Fruit fly (Drosophila melanogaster) whole organism, embryonic: ENCODE measurements around the gene Use1.
A peak's percentile ranks its signal among the peaks of the same experiment; 100 is the strongest.

Experiments used
- ATbp ChIP-seq: fragments of 200-800 bp; sonication (Bioruptor generic); optimal IDR thresholded peaks from 2 replicates; lab custom pipeline; 2017; ENCODE audit warnings: missing biosample characterization, mild to moderate bottlenecking, missing genetic modification characterization, missing genetic modification reagents
- Aef1 ChIP-seq: fragments of 200-800 bp; sonication (Bioruptor generic); IDR thresholded peaks from 3 replicates; pipeline ENCODE4 v1.3.6; 2022; ENCODE audit warnings: missing biosample characterization, missing genetic modification characterization
- Bdp1 ChIP-seq: fragments of 200-800 bp; sonication (Bioruptor generic); optimal IDR thresholded peaks from 3 replicates; lab custom pipeline; 2016; ENCODE audit warnings: missing biosample characterization, missing genetic modification characterization
- BtbVII ChIP-seq: fragments of 200-800 bp; sonication (Bioruptor generic); optimal IDR thresholded peaks from 3 replicates; lab custom pipeline; 2017; ENCODE audit warnings: missing biosample characterization, mild to moderate bottlenecking, missing genetic modification characterization
- CG10274 ChIP-seq: fragments of 200-800 bp; sonication (Bioruptor generic); optimal IDR thresholded peaks from 3 replicates; lab custom pipeline; 2017; ENCODE audit warnings: missing biosample characterization, mild to moderate bottlenecking, missing genetic modification characterization
- CG10366 ChIP-seq: fragments of 200-800 bp; sonication (Bioruptor generic); IDR thresholded peaks from 2 replicates; pipeline ENCODE4 v1.3.6; 2022; ENCODE audit warnings: missing biosample characterization, missing genetic modification characterization
- CG10431 ChIP-seq: fragments of 200-800 bp; sonication (Bioruptor generic); optimal IDR thresholded peaks from 3 replicates; lab custom pipeline; 2018; ENCODE audit warnings: missing biosample characterization, mild to moderate bottlenecking, missing genetic modification characterization
- CG10654 ChIP-seq: fragments of 200-800 bp; sonication (Bioruptor generic); optimal IDR thresholded peaks from 2 replicates; lab custom pipeline; 2016; ENCODE audit warnings: missing biosample characterization, missing genetic modification characterization
- CG11560 ChIP-seq: fragments of 200-800 bp; sonication (Bioruptor generic); IDR thresholded peaks from 3 replicates; pipeline ENCODE4 v1.3.6; 2022; ENCODE audit warnings: missing biosample characterization, missing genetic modification characterization
- CG12299 ChIP-seq: fragments of 200-800 bp; sonication (Bioruptor generic); optimal IDR thresholded peaks from 2 replicates; lab custom pipeline; 2018; ENCODE audit warnings: missing biosample characterization, mild to moderate bottlenecking, missing genetic modification characterization
- CG13775 ChIP-seq: fragments of 200-800 bp; sonication (Bioruptor generic); optimal IDR thresholded peaks from 3 replicates; lab custom pipeline; 2017; ENCODE audit warnings: missing biosample characterization, mild to moderate bottlenecking, missing genetic modification characterization
- CG14965 ChIP-seq: fragments of 200-800 bp; sonication (Bioruptor generic); optimal IDR thresholded peaks from 2 replicates; lab custom pipeline; 2016; ENCODE audit warnings: missing biosample characterization, missing genetic modification characterization, borderline replicate concordance
- CG15479 ChIP-seq: fragments of 200-800 bp; sonication (Bioruptor generic); optimal IDR thresholded peaks from 3 replicates; lab custom pipeline; 2019; ENCODE audit warnings: missing biosample characterization, mild to moderate bottlenecking, missing genetic modification characterization, moderate library complexity
- CG15601 ChIP-seq: fragments of 200-800 bp; sonication (Bioruptor generic); optimal IDR thresholded peaks from 3 replicates; lab custom pipeline; 2019; ENCODE audit warnings: missing biosample characterization, mild to moderate bottlenecking, missing genetic modification characterization, moderate library complexity
- CG17829 ChIP-seq: fragments of 200-800 bp; optimal IDR thresholded peaks from 2 replicates; lab custom pipeline; 2019; ENCODE audit warnings: missing biosample characterization, mild to moderate bottlenecking, missing genetic modification characterization, moderate library complexity
- CG2875 ChIP-seq: fragments of 200-800 bp; sonication (Bioruptor generic); optimal IDR thresholded peaks from 2 replicates; lab custom pipeline; 2017; ENCODE audit warnings: missing biosample characterization, mild to moderate bottlenecking, missing genetic modification characterization, missing genetic modification reagents
- CG3065 ChIP-seq: fragments of 200-800 bp; sonication (Bioruptor generic); optimal IDR thresholded peaks from 2 replicates; lab custom pipeline; 2016; ENCODE audit warnings: missing biosample characterization, missing genetic modification characterization
- CG31365 ChIP-seq: fragments of 200-800 bp; sonication (Bioruptor generic); optimal IDR thresholded peaks from 2 replicates; lab custom pipeline; 2018; ENCODE audit warnings: missing biosample characterization, mild to moderate bottlenecking, missing genetic modification characterization
- CG3407 ChIP-seq: fragments of 200-800 bp; sonication (Bioruptor generic); optimal IDR thresholded peaks from 2 replicates; lab custom pipeline; 2018; ENCODE audit warnings: missing biosample characterization, mild to moderate bottlenecking, missing genetic modification characterization
- CG6272 ChIP-seq: fragments of 200-800 bp; sonication (Bioruptor generic); IDR thresholded peaks from 2 replicates; pipeline ENCODE4 v1.3.6; 2022; ENCODE audit warnings: missing biosample characterization, missing genetic modification characterization
- CG6683 ChIP-seq: fragments of 200-800 bp; sonication (Bioruptor generic); optimal IDR thresholded peaks from 2 replicates; lab custom pipeline; 2017; ENCODE audit warnings: missing biosample characterization, mild to moderate bottlenecking, missing genetic modification characterization, missing genetic modification reagents
- CG7928 ChIP-seq: fragments of 200-800 bp; sonication (Bioruptor generic); optimal IDR thresholded peaks from 2 replicates; lab custom pipeline; 2017; ENCODE audit warnings: missing biosample characterization, mild to moderate bottlenecking, missing genetic modification characterization
- Dbx ChIP-seq: fragments of 200-800 bp; sonication (Bioruptor generic); IDR thresholded peaks from 3 replicates; pipeline ENCODE4 v1.3.6; 2022; ENCODE audit warnings: missing biosample characterization, missing genetic modification characterization
- Deaf1 ChIP-seq: fragments of 200-800 bp; optimal IDR thresholded peaks from 3 replicates; lab custom pipeline; 2019; ENCODE audit warnings: missing biosample characterization, mild to moderate bottlenecking, missing genetic modification characterization, moderate library complexity
- Dip3 ChIP-seq: fragments of 200-800 bp; sonication (Bioruptor generic); optimal IDR thresholded peaks from 3 replicates; lab custom pipeline; 2016; ENCODE audit warnings: missing biosample characterization, missing genetic modification characterization
- Elba2 ChIP-seq: fragments of 200-800 bp; sonication (Bioruptor generic); optimal IDR thresholded peaks from 3 replicates; lab custom pipeline; 2016; ENCODE audit warnings: missing biosample characterization, missing genetic modification characterization
- Hr3 ChIP-seq: fragments of 200-800 bp; sonication (Bioruptor generic); optimal IDR thresholded peaks from 3 replicates; lab custom pipeline; 2016; ENCODE audit warnings: missing biosample characterization, missing genetic modification characterization
- Lim3 ChIP-seq: fragments of 200-800 bp; sonication (Bioruptor generic); IDR thresholded peaks from 2 replicates; pipeline ENCODE4 v1.3.6; 2022; ENCODE audit warnings: missing biosample characterization, missing genetic modification characterization
- Mrtf ChIP-seq: fragments of 200-800 bp; sonication (Bioruptor generic); IDR thresholded peaks from 3 replicates; pipeline ENCODE4 v1.3.6; 2022; ENCODE audit warnings: missing biosample characterization, missing genetic modification characterization
- NC2α ChIP-seq: fragments of 200-800 bp; sonication (Bioruptor generic); optimal IDR thresholded peaks from 2 replicates; lab custom pipeline; 2016; ENCODE audit warnings: missing biosample characterization, missing genetic modification characterization
- Nf-YA ChIP-seq: fragments of 200-800 bp; sonication (Bioruptor generic); IDR thresholded peaks from 2 replicates; pipeline ENCODE4 v1.3.6; 2022; ENCODE audit warnings: missing biosample characterization, missing genetic modification characterization
- Nf-YC ChIP-seq: fragments of 200-800 bp; optimal IDR thresholded peaks from 3 replicates; lab custom pipeline; 2019; ENCODE audit warnings: missing biosample characterization, mild to moderate bottlenecking, missing genetic modification characterization, moderate library complexity
- PHDP ChIP-seq: fragments of 200-800 bp; sonication (Bioruptor generic); optimal IDR thresholded peaks from 3 replicates; lab custom pipeline; 2018; ENCODE audit warnings: missing biosample characterization, mild to moderate bottlenecking, missing genetic modification characterization, moderate library complexity
- Trl ChIP-seq, 3 experiments: fragments of >200 bp in 2 of 3; fragments of 200-800 bp in 1 of 3; sonication (Bioruptor generic) in 1 of 3; optimal IDR thresholded peaks; 2 replicates in 1 of 3; 3 replicates in 2 of 3; lab custom pipeline; 2016 to 2017; ENCODE audit warnings: missing biosample characterization in 1 of 3, missing genetic modification characterization in 1 of 3
- abd-A ChIP-seq: fragments of 200-800 bp; sonication (Bioruptor generic); optimal IDR thresholded peaks from 3 replicates; lab custom pipeline; 2019; ENCODE audit warnings: missing biosample characterization, mild to moderate bottlenecking, missing genetic modification characterization, moderate library complexity
- cg ChIP-seq: fragments of 200-800 bp; sonication (Bioruptor generic); optimal IDR thresholded peaks from 3 replicates; lab custom pipeline; 2019; ENCODE audit warnings: missing biosample characterization, mild to moderate bottlenecking, missing genetic modification characterization, moderate library complexity
- chm ChIP-seq: fragments of 200-800 bp; sonication (Bioruptor generic); IDR thresholded peaks from 2 replicates; pipeline ENCODE4 v1.3.6; 2022; ENCODE audit warnings: missing biosample characterization, missing genetic modification characterization
- dmrt11E ChIP-seq: fragments of 200-800 bp; sonication (Bioruptor generic); optimal IDR thresholded peaks from 3 replicates; lab custom pipeline; 2018; ENCODE audit warnings: missing biosample characterization, mild to moderate bottlenecking, missing genetic modification characterization, moderate library complexity
- fd3F ChIP-seq: fragments of 200-800 bp; sonication (Bioruptor generic); optimal IDR thresholded peaks from 2 replicates; lab custom pipeline; 2018; ENCODE audit warnings: missing biosample characterization, mild to moderate bottlenecking, missing genetic modification characterization, moderate library complexity
- gcm2 ChIP-seq: fragments of 200-800 bp; sonication (Bioruptor generic); optimal IDR thresholded peaks from 2 replicates; lab custom pipeline; 2016; ENCODE audit warnings: missing biosample characterization, missing genetic modification characterization
- hb ChIP-seq: fragments of 200-800 bp; sonication (Bioruptor generic); IDR thresholded peaks from 3 replicates; pipeline ENCODE4 v1.3.6; 2022; ENCODE audit warnings: missing biosample characterization, missing genetic modification characterization; ENCODE audit not compliant: partially characterized antibody
- hkb ChIP-seq, 2 experiments: fragments of 200-800 bp in 1 of 2; fragments of >200 bp in 1 of 2; sonication (Bioruptor generic) in 1 of 2; IDR thresholded peaks in 1 of 2; optimal IDR thresholded peaks in 1 of 2; 2 replicates each; pipeline versions ENCODE4 v1.3.6 to Lab custom; 2017 to 2022; ENCODE audit warnings: missing biosample characterization in 1 of 2, missing genetic modification characterization in 1 of 2
- inv ChIP-seq: fragments of 200-800 bp; sonication (Bioruptor generic); IDR thresholded peaks from 2 replicates; pipeline ENCODE4 v1.3.6; 2022; ENCODE audit warnings: missing biosample characterization, missing genetic modification characterization; ENCODE audit not compliant: partially characterized antibody
- jumu ChIP-seq: fragments of 200-800 bp; sonication (Bioruptor generic); optimal IDR thresholded peaks from 3 replicates; lab custom pipeline; 2016; ENCODE audit warnings: missing biosample characterization, missing genetic modification characterization
- org-1 ChIP-seq: fragments of 200-800 bp; sonication (Bioruptor generic); optimal IDR thresholded peaks from 2 replicates; lab custom pipeline; 2017; ENCODE audit warnings: missing biosample characterization, missing genetic modification characterization
- pita ChIP-seq: fragments of 200-800 bp; sonication (Bioruptor generic); optimal IDR thresholded peaks from 2 replicates; lab custom pipeline; 2017; ENCODE audit warnings: missing biosample characterization, mild to moderate bottlenecking, missing genetic modification characterization
- salm ChIP-seq: fragments of 200-800 bp; sonication (Bioruptor generic); optimal IDR thresholded peaks from 2 replicates; lab custom pipeline; 2018; ENCODE audit warnings: missing biosample characterization, mild to moderate bottlenecking, missing genetic modification characterization
- sc ChIP-seq, 3 experiments: fragments of >200 bp in 2 of 3; fragments of 200-800 bp in 1 of 3; sonication (Bioruptor generic) in 1 of 3; optimal IDR thresholded peaks; 2 replicates in 2 of 3; 3 replicates in 1 of 3; lab custom pipeline; 2017; ENCODE audit warnings: mild to moderate bottlenecking in 1 of 3, missing biosample characterization in 1 of 3, missing genetic modification characterization in 1 of 3, missing genetic modification reagents in 1 of 3
- sens ChIP-seq: fragments of 200-800 bp; sonication (Bioruptor generic); peaks from one replicate; lab custom pipeline; 2016; ENCODE audit warnings: missing biosample characterization, missing genetic modification characterization
- vvl ChIP-seq: fragments of 200-800 bp; sonication (Bioruptor generic); IDR thresholded peaks from 2 replicates; pipeline ENCODE4 v1.3.6; 2022; ENCODE audit warnings: missing biosample characterization, missing genetic modification characterization

The Use1 gene

dm6 chr3L:9121289-9121688, 15.7 kb downstream of the Use1 start (continued):
- TF ChIP-seq pita (GFP tag; lab: Kevin White, UChicago) (no peak), CG12299 (tag; lab: Kevin White, UChicago) (no peak), jumu (GFP tag; lab: Kevin White, UChicago) (no peak), CG31365 (tag; lab: Kevin White, UChicago) (no peak), Lim3 (GFP tag; lab: Robert Waterston, UW) (no peak), PHDP (tag; lab: Kevin White, UChicago) (no peak), hkb (optimal IDR thresholded peaks at IDR 0.05; lab: Kevin White, UChicago) (no peak), hkb (GFP tag; IDR thresholded peaks at IDR 0.05; lab: Robert Waterston, UW) (no peak), Elba2 (GFP tag; lab: Kevin White, UChicago) (no peak), hb (0 out of 3 replicates have a peak, but pooled peaks have one; percentile 38), CG6272 (no peak), chm (GFP tag; lab: Robert Waterston, UW) (peak; percentile 24; the same call in 1 of the 2 replicates), gcm2 (GFP tag; lab: Kevin White, UChicago) (no peak), Nf-YA (GFP tag; lab: Robert Waterston, UW) (no peak), CG11560 (no peak), CG10654 (GFP tag; lab: Kevin White, UChicago) (no peak), CG3407 (GFP tag; lab: Kevin White, UChicago) (no peak), CG3065 (GFP tag; lab: Kevin White, UChicago) (no peak), cg (GFP tag; lab: Kevin White, UChicago) (peak; percentile 59), org-1 (GFP tag; lab: Kevin White, UChicago) (no peak), CG10431 (no peak), Mrtf (GFP tag; lab: Robert Waterston, UW) (no peak), vvl (GFP tag; lab: Robert Waterston, UW) (peak; percentile 75), abd-A (tag; lab: Kevin White, UChicago) (peak; percentile 70), BtbVII (no peak), Deaf1 (tag; lab: Kevin White, UChicago) (no peak), CG2875 (GFP tag; lab: Kevin White, UChicago) (no peak), CG10366 (GFP tag; lab: Robert Waterston, UW) (no peak), dmrt11E (tag; lab: Kevin White, UChicago) (no peak), Dip3 (GFP tag; lab: Kevin White, UChicago) (no peak), Hr3 (GFP tag; lab: Kevin White, UChicago) (no peak), sc (optimal IDR thresholded peaks at IDR 0.05; lab: Kevin White, UChicago) (no peak), sc (GFP tag; optimal IDR thresholded peaks at IDR 0.05; lab: Kevin White, UChicago) (no peak), fd3F (GFP tag; lab: Kevin White, UChicago) (no peak), CG14965 (GFP tag; lab: Kevin White, UChicago) (no peak), Bdp1 (no peak), sens (GFP tag; lab: Kevin White, UChicago) (peak; percentile 65), CG7928 (GFP tag; lab: Kevin White, UChicago) (no peak), Dbx (no peak), ATbp (GFP tag; lab: Kevin White, UChicago) (no peak), CG17829 (tag; lab: Kevin White, UChicago) (no peak), CG13775 (GFP tag; lab: Kevin White, UChicago) (no peak), inv (GFP tag; lab: Robert Waterston, UW) (no peak), CG6683 (GFP tag; lab: Kevin White, UChicago) (no peak), Aef1 (GFP tag; lab: Robert Waterston, UW) (no peak), CG15601 (tag; lab: Kevin White, UChicago) (no peak), CG10274 (GFP tag; lab: Kevin White, UChicago) (no peak), NC2α (GFP tag; lab: Kevin White, UChicago) (no peak), Trl (optimal IDR thresholded peaks at IDR 0.05; lab: Kevin White, UChicago) (no peak), Trl (GFP tag; optimal IDR thresholded peaks at IDR 0.05; lab: Kevin White, UChicago) (no peak), CG15479 (GFP tag; lab: Kevin White, UChicago) (no peak), salm (tag; lab: Kevin White, UChicago) (no peak), Nf-YC (tag; lab: Kevin White, UChicago) (peak; percentile 26)
